Fruit fly (Drosophila melanogaster) Kc167 (cell line): ENCODE measurements around the gene CG33306.

ENCODE experiments used
- h ChIP-seq: fragments of >200 bp; optimal IDR thresholded peaks from 3 replicates; lab custom pipeline; 2018; ENCODE audit warnings: missing external identifiers
- insv ChIP-seq: fragments of >200 bp; optimal IDR thresholded peaks from 3 replicates; lab custom pipeline; 2018; ENCODE audit warnings: missing external identifiers

- TF ChIP-seq h (lab: Kevin White, UChicago), result no peak
- TF ChIP-seq insv (lab: Kevin White, UChicago), result no peak
Measured at dm6 chr2L:13839744-13840151, 3.8 kb downstream of the CG33306 start.
